Worm (Caenorhabditis elegans): ENCODE results near the gene ubc-7.

DNA sequence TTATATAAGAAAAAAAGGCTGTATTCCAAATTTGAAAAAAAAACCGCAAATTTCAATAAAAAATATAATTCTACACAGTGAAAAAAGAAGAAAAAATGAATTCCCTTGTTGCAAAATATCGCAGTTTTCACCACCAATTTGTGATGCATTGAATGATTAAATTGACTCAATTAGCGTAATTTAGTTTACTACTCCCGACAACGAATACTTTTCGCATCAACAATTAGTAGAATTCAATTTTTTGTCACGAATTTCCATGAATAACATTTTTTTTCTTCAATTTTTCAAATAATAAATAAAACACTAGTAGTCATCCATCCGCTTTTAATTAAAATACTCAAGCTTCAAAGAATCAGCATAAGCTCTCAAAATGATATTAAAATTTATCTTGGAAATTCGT lies 45.7 kb downstream of the ubc-7 start:
- TF ChIP-seq aly-2 (tag; optimal IDR thresholded peaks at IDR 0.05) (no peak), ceh-16 (tag; optimal IDR thresholded peaks at IDR 0.05) (no peak), snpc-4 (tag; optimal IDR thresholded peaks at IDR 0.05) (no peak), lin-11 (tag; optimal IDR thresholded peaks at IDR 0.05) (no peak), peb-1 (tag; optimal IDR thresholded peaks at IDR 0.05) (no peak), ztf-4 (tag; optimal IDR thresholded peaks at IDR 0.05) (no peak), nhr-129 (tag; optimal IDR thresholded peaks at IDR 0.05) (no peak), ceh-82 (tag; optimal IDR thresholded peaks at IDR 0.05) (no peak), lin-39 (tag; optimal IDR thresholded peaks at IDR 0.05) (no peak), unc-62 (GFP tag; optimal IDR thresholded peaks at IDR 0.05) (no peak), F13H6.1 (tag; optimal IDR thresholded peaks at IDR 0.05) (no peak)

Measured in whole organism, L2 larva.